In genomic region chr3R:9050519-9051119, dm6 we compare ENCODE assay signal across 1 fruit fly cellular context.
TF ChIP-seq lines count a peak whose summit lies in the region.

Gene Nmdmc (minus strand): TSS chr3R:9050555.

TF ChIP-seq in whole organism, embryonic, 481 proteins besides CTCF, POLR2A, EP300 and RAD21 (continued from another document):
- TF ChIP-seq CoRest (tag; optimal IDR thresholded peaks at IDR 0.05; lab: Kevin White, UChicago) (peak; percentile 29), zen (tag; optimal IDR thresholded peaks at IDR 0.05; lab: Kevin White, UChicago) (peak; percentile 8), CG9437 (GFP tag; optimal IDR thresholded peaks at IDR 0.05; lab: Kevin White, UChicago) (no peak), Sry-δ (GFP tag; optimal IDR thresholded peaks at IDR 0.05; lab: Kevin White, UChicago) (peak; percentile 29), Med (GFP tag; lab: Kevin White, UChicago) (no peak), CG33557 (GFP tag; optimal IDR thresholded peaks at IDR 0.05; lab: Kevin White, UChicago) (peak; percentile 12), hth (optimal IDR thresholded peaks at IDR 0.05; lab: Kevin White, UChicago) (no peak), CG9797 (GFP tag; optimal IDR thresholded peaks at IDR 0.05; lab: Kevin White, UChicago) (peak; percentile 90), CG1603 (tag; optimal IDR thresholded peaks at IDR 0.05; lab: Kevin White, UChicago) (peak; percentile 60), Opbp (GFP tag; IDR thresholded peaks at IDR 0.05; lab: Robert Waterston, UW; ENCODE audit: partially characterized antibody) (no peak), nerfin-2 (GFP tag; IDR thresholded peaks at IDR 0.05; lab: Robert Waterston, UW; ENCODE audit: partially characterized antibody) (no peak), br (optimal IDR thresholded peaks at IDR 0.05; lab: Kevin White, UChicago) (no peak), Tbp (GFP tag; optimal IDR thresholded peaks at IDR 0.05; lab: Kevin White, UChicago) (peak; percentile 58), CG18599 (GFP tag; optimal IDR thresholded peaks at IDR 0.05; lab: Kevin White, UChicago) (no peak), YL-1 (GFP tag; optimal IDR thresholded peaks at IDR 0.05; lab: Kevin White, UChicago) (peak; percentile 38), CG2116 (GFP tag; optimal IDR thresholded peaks at IDR 0.05; lab: Kevin White, UChicago) (peak; percentile 57), CG34376 (GFP tag; optimal IDR thresholded peaks at IDR 0.05; lab: Kevin White, UChicago) (peak; percentile 26), nerfin-1 (tag; optimal IDR thresholded peaks at IDR 0.05; lab: Kevin White, UChicago) (peak; percentile 87), nom (GFP tag; optimal IDR thresholded peaks at IDR 0.05; lab: Kevin White, UChicago) (peak; percentile 40), Nf-YC (tag; optimal IDR thresholded peaks at IDR 0.05; lab: Kevin White, UChicago) (peak; percentile 36), gro (GFP tag; optimal IDR thresholded peaks at IDR 0.05; lab: Kevin White, UChicago) (peak; percentile 16), Myb (GFP tag; optimal IDR thresholded peaks at IDR 0.05; lab: Kevin White, UChicago) (peak; percentile 71), MESR4 (GFP tag; optimal IDR thresholded peaks at IDR 0.05; lab: Kevin White, UChicago) (peak; percentile 80), Sin3A (optimal IDR thresholded peaks at IDR 0.05; lab: Kevin White, UChicago) (peak; percentile 77), CG6765 (GFP tag; optimal IDR thresholded peaks at IDR 0.05; lab: Kevin White, UChicago) (no peak), grau (tag; optimal IDR thresholded peaks at IDR 0.05; lab: Kevin White, UChicago) (peak; percentile 23), CG2889 (GFP tag; IDR thresholded peaks at IDR 0.05; lab: Robert Waterston, UW) (no peak), pzg (GFP tag; optimal IDR thresholded peaks at IDR 0.05; lab: Kevin White, UChicago) (peak; percentile 78), CG8944 (GFP tag; optimal IDR thresholded peaks at IDR 0.05; lab: Kevin White, UChicago) (no peak), sug (tag; optimal IDR thresholded peaks at IDR 0.05; lab: Kevin White, UChicago) (peak; percentile 38), Lhr (GFP tag; optimal IDR thresholded peaks at IDR 0.05; lab: Kevin White, UChicago) (peak; percentile 60), CG17829 (tag; optimal IDR thresholded peaks at IDR 0.05; lab: Kevin White, UChicago) (peak; percentile 20), CG30020 (tag; optimal IDR thresholded peaks at IDR 0.05; lab: Kevin White, UChicago) (peak; percentile 14), CG14710 (tag; optimal IDR thresholded peaks at IDR 0.05; lab: Kevin White, UChicago) (peak; percentile 80), ERR (GFP tag; optimal IDR thresholded peaks at IDR 0.05; lab: Kevin White, UChicago) (no peak), Dp (GFP tag; optimal IDR thresholded peaks at IDR 0.05; lab: Kevin White, UChicago) (peak; percentile 91), disco-r (GFP tag; optimal IDR thresholded peaks at IDR 0.05; lab: Kevin White, UChicago) (no peak)
TF ChIP-seq in whole organism, embryonic: peak in this region for 49.
